Worm (Caenorhabditis elegans) whole organism, L4 larva: Measurements from ENCODE around the gene ntp-1.

ENCODE experiments used
- F10B5.3 ChIP-seq: sonication (generic microtip); optimal IDR thresholded peaks from 2 replicates; lab custom pipeline; 2016; ENCODE audit warnings: mild to moderate bottlenecking, missing genetic modification characterization, missing compliant biosample characterization
- F44E2.7 ChIP-seq: fragments of 200-800 bp; sonication (Bioruptor generic); IDR thresholded peaks from 2 replicates; pipeline ENCODE4 v2.1.2; 2022; ENCODE audit warnings: missing genetic modification characterization, missing compliant biosample characterization
- Y5F2A.4 ChIP-seq: fragments of 200-800 bp; sonication (Bioruptor generic); optimal IDR thresholded peaks from 2 replicates; lab custom pipeline; 2018; ENCODE audit warnings: mild to moderate bottlenecking, missing genetic modification characterization, missing compliant biosample characterization
- ZK337.2 ChIP-seq: fragments of 200-800 bp; sonication (Bioruptor generic); IDR thresholded peaks from 2 replicates; pipeline ENCODE4 v1.3.6; 2022; ENCODE audit warnings: missing genetic modification reagents, missing genetic modification characterization, missing compliant biosample characterization
- arid-1 ChIP-seq: fragments of 200-800 bp; sonication (Bioruptor generic); conservative IDR thresholded peaks from 2 replicates; pipeline ENCODE4 v1.3.6; 2022; ENCODE audit warnings: missing genetic modification reagents, missing genetic modification characterization, missing compliant biosample characterization
- ceh-82 ChIP-seq: sonication (generic microtip); optimal IDR thresholded peaks from 2 replicates; lab custom pipeline; 2017; ENCODE audit warnings: missing biosample characterization, missing genetic modification characterization
- ces-1 ChIP-seq: fragments of 150-350 bp; sonication (generic microtip); optimal IDR thresholded peaks from 4 replicates; lab custom pipeline; 2014; ENCODE audit warnings: missing biosample characterization, missing genetic modification reagents, missing genetic modification characterization
- ctbp-1 ChIP-seq: fragments of 200-800 bp; sonication (Bioruptor generic); IDR thresholded peaks from 2 replicates; pipeline ENCODE4 v1.3.6; 2022; ENCODE audit warnings: missing genetic modification reagents, missing genetic modification characterization, missing compliant biosample characterization
- daf-12 ChIP-seq: fragments of 150-350 bp; optimal IDR thresholded peaks from 2 replicates; lab custom pipeline; 2014; ENCODE audit warnings: missing biosample characterization, missing genetic modification reagents, missing genetic modification characterization
- daf-16 ChIP-seq, 3 experiments: sonication (generic microtip); optimal IDR thresholded peaks; 2 replicates each; lab custom pipeline; 2016 to 2017; ENCODE audit warnings: missing genetic modification characterization in 3 of 3, missing genetic modification reagents in 3 of 3, mild to moderate bottlenecking in 2 of 3, missing compliant biosample characterization in 2 of 3, missing biosample characterization in 1 of 3, moderate library complexity in 1 of 3
- dmd-6 ChIP-seq: fragments of 200-800 bp; sonication (Bioruptor generic); IDR thresholded peaks from 2 replicates; pipeline ENCODE4 v1.3.6; 2022; ENCODE audit warnings: missing genetic modification reagents, missing genetic modification characterization, missing compliant biosample characterization
- dmd-9 ChIP-seq: fragments of 200-800 bp; sonication (Bioruptor generic); IDR thresholded peaks from 2 replicates; pipeline ENCODE4 v1.3.6; 2022; ENCODE audit warnings: missing genetic modification reagents, missing genetic modification characterization, missing compliant biosample characterization
- dve-1 ChIP-seq: sonication (generic microtip); optimal IDR thresholded peaks from 2 replicates; lab custom pipeline; 2017; ENCODE audit warnings: antibody characterized with exemption, mild to moderate bottlenecking, missing genetic modification characterization, missing compliant biosample characterization; ENCODE audit not compliant: insufficient read depth
- egl-27 ChIP-seq: sonication (generic microtip); optimal IDR thresholded peaks from 3 replicates; lab custom pipeline; 2017; ENCODE audit warnings: missing biosample characterization, missing genetic modification reagents, missing genetic modification characterization
- fkh-10 ChIP-seq: fragments of 150-350 bp; optimal IDR thresholded peaks from 2 replicates; lab custom pipeline; 2014; ENCODE audit warnings: missing biosample characterization, missing genetic modification reagents, missing genetic modification characterization
- hif-1 ChIP-seq, 2 experiments: sonication (generic microtip); optimal IDR thresholded peaks; 2 replicates each; lab custom pipeline; 2016 to 2017; ENCODE audit warnings: missing compliant biosample characterization in 2 of 2, missing genetic modification characterization in 2 of 2, missing genetic modification reagents in 2 of 2, missing genotype in 2 of 2, mild to moderate bottlenecking in 1 of 2
- hlh-30 ChIP-seq: sonication (generic microtip); optimal IDR thresholded peaks from 2 replicates; lab custom pipeline; 2017; ENCODE audit warnings: antibody characterized with exemption, mild to moderate bottlenecking, missing genetic modification characterization, missing compliant biosample characterization; ENCODE audit not compliant: insufficient read depth
- hmg-1.1 ChIP-seq: fragments of 200-800 bp; sonication (Bioruptor generic); IDR thresholded peaks from 2 replicates; pipeline ENCODE4 v1.3.6; 2022; ENCODE audit warnings: missing genetic modification reagents, missing genetic modification characterization, missing compliant biosample characterization
- jun-1 ChIP-seq: fragments of 150-350 bp; optimal IDR thresholded peaks from 2 replicates; lab custom pipeline; 2014; ENCODE audit warnings: missing biosample characterization, missing genetic modification reagents, missing genetic modification characterization
- lin-1 ChIP-seq: fragments of 200-800 bp; sonication (Bioruptor generic); IDR thresholded peaks from 2 replicates; pipeline ENCODE4 v1.3.6; 2022; ENCODE audit warnings: missing genetic modification reagents, missing genetic modification characterization, missing compliant biosample characterization
- lin-13 ChIP-seq: fragments of 150-350 bp; optimal IDR thresholded peaks from 2 replicates; lab custom pipeline; 2014; ENCODE audit warnings: missing biosample characterization, missing genetic modification reagents, missing genetic modification characterization
- lin-29 ChIP-seq: fragments of 200-800 bp; sonication (Bioruptor generic); IDR thresholded peaks from 2 replicates; pipeline ENCODE4 v1.3.6; 2022; ENCODE audit warnings: missing genetic modification reagents, missing genetic modification characterization, missing compliant biosample characterization
- lin-38 ChIP-seq: fragments of 200-800 bp; sonication (Bioruptor generic); IDR thresholded peaks from 2 replicates; pipeline ENCODE4 v1.3.6; 2022; ENCODE audit warnings: missing genetic modification reagents, missing genetic modification characterization, missing compliant biosample characterization
- lin-39 ChIP-seq: fragments of 150-350 bp; optimal IDR thresholded peaks from 2 replicates; lab custom pipeline; 2014; ENCODE audit warnings: missing biosample characterization, missing genetic modification reagents, missing genetic modification characterization
- lir-3 ChIP-seq: sonication (generic microtip); optimal IDR thresholded peaks from 2 replicates; lab custom pipeline; 2016; ENCODE audit warnings: mild to moderate bottlenecking, missing genetic modification characterization, missing compliant biosample characterization
- lsy-2 ChIP-seq, 2 experiments: fragments of 150-350 bp in 1 of 2; sonication (generic microtip) in 1 of 2; optimal IDR thresholded peaks; 2 replicates each; lab custom pipeline; 2014 to 2017; ENCODE audit warnings: missing biosample characterization in 2 of 2, missing genetic modification characterization in 2 of 2
- madf-9 ChIP-seq: fragments of 200-800 bp; sonication (Bioruptor generic); conservative IDR thresholded peaks from 2 replicates; pipeline ENCODE4 v1.3.6; 2022; ENCODE audit warnings: missing genetic modification reagents, missing genetic modification characterization, missing compliant biosample characterization
- mdl-1 ChIP-seq, 2 experiments: fragments of 150-350 bp in 1 of 2; sonication (generic microtip) in 1 of 2; optimal IDR thresholded peaks; 2 replicates each; lab custom pipeline; 2014 to 2017; ENCODE audit warnings: missing biosample characterization in 2 of 2, missing genetic modification characterization in 2 of 2
- mep-1 ChIP-seq: fragments of 150-350 bp; sonication (generic microtip); optimal IDR thresholded peaks from 3 replicates; lab custom pipeline; 2014; ENCODE audit warnings: missing biosample characterization, missing genetic modification characterization
- mxl-2 ChIP-seq: fragments of 200-800 bp; sonication (Bioruptor generic); conservative IDR thresholded peaks from 2 replicates; pipeline ENCODE4 v1.3.6; 2022; ENCODE audit warnings: missing genetic modification reagents, missing genetic modification characterization, missing compliant biosample characterization
- nhr-11 ChIP-seq: fragments of 150-350 bp; optimal IDR thresholded peaks from 2 replicates; lab custom pipeline; 2014; ENCODE audit warnings: missing biosample characterization, missing genetic modification characterization
- nhr-237 ChIP-seq: sonication (generic microtip); optimal IDR thresholded peaks from 2 replicates; lab custom pipeline; 2017; ENCODE audit warnings: missing biosample characterization, missing genetic modification characterization
- nhr-25 ChIP-seq: sonication (generic microtip); optimal IDR thresholded peaks from 2 replicates; lab custom pipeline; 2017; ENCODE audit warnings: missing genetic modification characterization, mild to moderate bottlenecking, missing compliant biosample characterization, antibody characterized with exemption, moderate library complexity, borderline replicate concordance; ENCODE audit not compliant: insufficient read depth
- nhr-28 ChIP-seq: fragments of 150-350 bp; optimal IDR thresholded peaks from 2 replicates; lab custom pipeline; 2014; ENCODE audit warnings: missing biosample characterization, missing genetic modification characterization
- nhr-41 ChIP-seq: fragments of 200-800 bp; sonication (Bioruptor generic); IDR thresholded peaks from 2 replicates; pipeline ENCODE4 v1.3.6; 2022; ENCODE audit warnings: missing genetic modification reagents, missing genetic modification characterization, missing compliant biosample characterization
- nhr-48 ChIP-seq: sonication (generic microtip); optimal IDR thresholded peaks from 2 replicates; lab custom pipeline; 2016; ENCODE audit warnings: mild to moderate bottlenecking, missing genetic modification characterization, missing compliant biosample characterization
- nhr-6 ChIP-seq: fragments of 150-350 bp; optimal IDR thresholded peaks from 2 replicates; lab custom pipeline; 2014; ENCODE audit warnings: missing biosample characterization, missing genetic modification characterization
- pha-4 ChIP-seq, 2 experiments: fragments of 150-350 bp in 1 of 2; fragments of 200-800 bp in 1 of 2; sonication (Bioruptor generic) in 1 of 2; IDR thresholded peaks in 1 of 2; optimal IDR thresholded peaks in 1 of 2; 2 replicates each; pipeline versions ENCODE4 v1.3.6 to Lab custom; 2014 to 2022; ENCODE audit warnings: missing genetic modification characterization in 2 of 2, missing genetic modification reagents in 2 of 2, missing biosample characterization in 1 of 2, missing compliant biosample characterization in 1 of 2
- rbr-2 ChIP-seq: sonication (generic microtip); optimal IDR thresholded peaks from 2 replicates; lab custom pipeline; 2016; ENCODE audit warnings: missing genotype, missing genetic modification characterization, missing compliant biosample characterization
- saeg-2 ChIP-seq: fragments of 200-800 bp; sonication (Bioruptor generic); IDR thresholded peaks from 2 replicates; pipeline ENCODE4 v1.3.6; 2022; ENCODE audit warnings: missing genetic modification reagents, missing genetic modification characterization, missing compliant biosample characterization
- sdz-12 ChIP-seq: fragments of 200-800 bp; sonication (Bioruptor generic); optimal IDR thresholded peaks from 2 replicates; lab custom pipeline; 2018; ENCODE audit warnings: mild to moderate bottlenecking, missing genetic modification characterization, missing compliant biosample characterization
- spr-1 ChIP-seq: sonication (generic microtip); optimal IDR thresholded peaks from 2 replicates; lab custom pipeline; 2016; ENCODE audit warnings: mild to moderate bottlenecking, missing genetic modification characterization, missing compliant biosample characterization
- unc-39 ChIP-seq: sonication (generic microtip); optimal IDR thresholded peaks from 2 replicates; lab custom pipeline; 2017; ENCODE audit warnings: missing biosample characterization, missing genetic modification characterization
- unc-62 ChIP-seq, 3 experiments: fragments of 150-350 bp in 1 of 3; sonication (generic microtip); optimal IDR thresholded peaks in 2 of 3; peaks in 1 of 3; 1 replicate in 1 of 3; 2 replicates in 2 of 3; lab custom pipeline; 2014 to 2017; ENCODE audit warnings: missing biosample characterization in 3 of 3, missing genetic modification characterization in 3 of 3, missing genetic modification reagents in 3 of 3, missing genotype in 1 of 3
- zag-1 ChIP-seq: fragments of 150-350 bp; optimal IDR thresholded peaks from 2 replicates; lab custom pipeline; 2014; ENCODE audit warnings: missing biosample characterization, missing genetic modification characterization
- ztf-7 ChIP-seq: fragments of 150-350 bp; optimal IDR thresholded peaks from 2 replicates; lab custom pipeline; 2014; ENCODE audit warnings: missing biosample characterization, missing genetic modification characterization

ntp-1 gene

ce11 chrIV:7824649-7825048, 30.0 kb upstream of the ntp-1 start (continued):
- TF ChIP-seq egl-27 (no peak), F44E2.7 (GFP tag; lab: Robert Waterston, UW) (no peak)
- TF ChIP-seq, all 104 proteins: peak for 0

- TF ChIP-seq ZK337.2 (no peak), daf-16 (GFP tag; optimal IDR thresholded peaks at IDR 0.05; lab: Kevin White, UChicago) (no peak), daf-16 (tag; optimal IDR thresholded peaks at IDR 0.05; lab: Kevin White, UChicago) (no peak), ceh-82 (no peak), lin-1 (GFP tag; lab: Robert Waterston, UW) (no peak), nhr-6 (tag; lab: Kevin White, UChicago) (no peak), lir-3 (no peak), nhr-237 (tag; lab: Kevin White, UChicago) (no peak), nhr-28 (tag; lab: Kevin White, UChicago) (no peak)
These were observed 27.9 kb upstream of the ntp-1 start, which contains the start of gene T14A8.2 for ce11 chrIV:7822524-7822923. TSS of gene T14A8.2 (minus strand) at chrIV:7822624.

ce11 chrIV:7817852-7818251, 23.2 kb upstream of the ntp-1 start, which contains the start of gene ric-3:
TSS of gene ric-3 (plus strand) at chrIV:7818251.
- TF ChIP-seq dmd-9 (no peak), mxl-2 (no peak), nhr-11 (tag; lab: Kevin White, UChicago) (peak; percentile 73), saeg-2 (GFP tag; lab: Robert Waterston, UW) (no peak), hmg-1.1 (GFP tag; lab: Robert Waterston, UW) (peak; percentile 69), zag-1 (tag; lab: Kevin White, UChicago) (no peak), fkh-10 (GFP tag; lab: Kevin White, UChicago) (no peak), unc-62 (GFP tag; optimal IDR thresholded peaks at IDR 0.05 in 1 of 2; lab: Kevin White, UChicago) (peak in 1 of 2 experiments; percentile 98), unc-62 (tag; optimal IDR thresholded peaks at IDR 0.05; lab: Kevin White, UChicago) (no peak), jun-1 (tag; lab: Kevin White, UChicago) (no peak), hlh-30 (tag; lab: Kevin White, UChicago) (peak; percentile 34), ZK337.2 (no peak), daf-12 (tag; lab: Kevin White, UChicago) (no peak), hif-1 (tag; optimal IDR thresholded peaks at IDR 0.05; lab: Kevin White, UChicago) (no peak), ces-1 (GFP tag; lab: Kevin White, UChicago) (peak; percentile 24), sdz-12 (GFP tag; lab: Kevin White, UChicago) (no peak), lin-38 (GFP tag; lab: Robert Waterston, UW) (no peak), mep-1 (tag; lab: Kevin White, UChicago) (peak; percentile 38), pha-4 (GFP tag; IDR thresholded peaks at IDR 0.05; lab: Robert Waterston, UW) (no peak), pha-4 (tag; optimal IDR thresholded peaks at IDR 0.05; lab: Kevin White, UChicago) (no peak), ztf-7 (tag; lab: Kevin White, UChicago) (no peak), lin-39 (tag; lab: Kevin White, UChicago) (no peak), dve-1 (no peak), lin-29 (GFP tag; lab: Robert Waterston, UW) (no peak), unc-39 (tag; lab: Kevin White, UChicago) (no peak), madf-9 (GFP tag; lab: Robert Waterston, UW) (no peak), mdl-1 (tag; optimal IDR thresholded peaks at IDR 0.05; lab: Kevin White, UChicago) (peak in 1 of 2 experiments; percentile 45), nhr-25 (no peak), nhr-48 (tag; lab: Kevin White, UChicago) (peak; percentile 22), F10B5.3 (tag; lab: Kevin White, UChicago) (no peak), arid-1 (GFP tag; lab: Robert Waterston, UW) (no peak), lsy-2 (tag; optimal IDR thresholded peaks at IDR 0.05; lab: Kevin White, UChicago) (peak in 1 of 2 experiments; percentile 70), nhr-41 (GFP tag; lab: Robert Waterston, UW) (no peak), dmd-6 (GFP tag; lab: Robert Waterston, UW) (no peak), lin-13 (GFP tag; lab: Kevin White, UChicago) (no peak), spr-1 (tag; lab: Kevin White, UChicago) (no peak), ctbp-1 (0 out of 2 replicates have a peak, but pooled peaks have one; percentile 19), rbr-2 (tag; lab: Kevin White, UChicago) (peak; percentile 71), Y5F2A.4 (no peak), F44E2.7 (GFP tag; lab: Robert Waterston, UW) (no peak)
